Fruit fly (Drosophila melanogaster) whole organism, pupa: Measurements from ENCODE around the gene CG12448.

Experiments
- CG10348 ChIP-seq: fragments of 200-800 bp; sonication (Bioruptor generic); IDR thresholded peaks from 2 replicates; pipeline ENCODE4 v1.3.6; 2022; ENCODE audit warnings: missing biosample characterization, missing genetic modification characterization
- CG13204 ChIP-seq: fragments of 200-800 bp; sonication (Bioruptor generic); optimal IDR thresholded peaks from 2 replicates; lab custom pipeline; 2018; ENCODE audit warnings: missing biosample characterization, mild to moderate bottlenecking, missing genetic modification characterization, moderate library complexity
- CG14655 ChIP-seq: fragments of 200-800 bp; sonication (Bioruptor generic); optimal IDR thresholded peaks from 3 replicates; lab custom pipeline; 2017; ENCODE audit warnings: mild to moderate bottlenecking, missing biosample characterization, missing genetic modification reagents, missing genetic modification characterization
- CG15710 ChIP-seq: fragments of 200-800 bp; sonication (Bioruptor generic); optimal IDR thresholded peaks from 2 replicates; lab custom pipeline; 2018; ENCODE audit warnings: missing biosample characterization, mild to moderate bottlenecking, missing genetic modification characterization, moderate library complexity
- CG34367 ChIP-seq: fragments of 200-800 bp; sonication (Bioruptor generic); optimal IDR thresholded peaks from 2 replicates; lab custom pipeline; 2018; ENCODE audit warnings: missing biosample characterization, mild to moderate bottlenecking, missing genetic modification characterization
- CG8159 ChIP-seq: fragments of 200-800 bp; sonication (Bioruptor generic); optimal IDR thresholded peaks from 3 replicates; lab custom pipeline; 2018; ENCODE audit warnings: missing biosample characterization, mild to moderate bottlenecking, missing genetic modification characterization, moderate library complexity
- CG9948 ChIP-seq: fragments of 200-800 bp; sonication (Bioruptor generic); optimal IDR thresholded peaks from 2 replicates; lab custom pipeline; 2018; ENCODE audit warnings: missing biosample characterization, mild to moderate bottlenecking, missing genetic modification characterization, moderate library complexity
- EcR ChIP-seq: fragments of 200-800 bp; sonication (Bioruptor generic); optimal IDR thresholded peaks from 3 replicates; lab custom pipeline; 2019; ENCODE audit warnings: missing biosample characterization, missing genetic modification characterization, mild to moderate bottlenecking, moderate library complexity, missing genetic modification reagents
- Ets98B ChIP-seq: fragments of 200-800 bp; sonication (Bioruptor generic); IDR thresholded peaks from 2 replicates; pipeline ENCODE4 v1.3.6; 2022; ENCODE audit warnings: missing biosample characterization, missing genetic modification characterization
- Pif1A ChIP-seq: fragments of 200-800 bp; sonication (Bioruptor generic); optimal IDR thresholded peaks from 3 replicates; lab custom pipeline; 2016; ENCODE audit warnings: missing biosample characterization, missing genetic modification characterization
- Pif1B ChIP-seq: fragments of 200-800 bp; sonication (Bioruptor generic); optimal IDR thresholded peaks from 3 replicates; lab custom pipeline; 2016; ENCODE audit warnings: missing biosample characterization, missing genetic modification characterization
- fd96Ca ChIP-seq: fragments of 200-800 bp; sonication (Bioruptor generic); IDR thresholded peaks from 3 replicates; pipeline ENCODE4 v1.3.6; 2022; ENCODE audit warnings: missing biosample characterization, missing genetic modification characterization
- rn ChIP-seq: fragments of 200-800 bp; sonication (Bioruptor generic); IDR thresholded peaks from 2 replicates; pipeline ENCODE4 v1.3.6; 2022; ENCODE audit warnings: missing biosample characterization, missing genetic modification characterization

- TF ChIP-seq Pif1A (GFP tag; lab: Kevin White, UChicago) (no peak), CG13204 (no peak), EcR (no peak), fd96Ca (GFP tag; lab: Robert Waterston, UW) (no peak), CG34367 (no peak), CG8159 (no peak), CG10348 (GFP tag; lab: Robert Waterston, UW) (no peak), Pif1B (GFP tag; lab: Kevin White, UChicago) (no peak), Ets98B (no peak), CG15710 (no peak), rn (GFP tag; lab: Robert Waterston, UW) (no peak), CG9948 (tag; lab: Kevin White, UChicago) (no peak), CG14655 (no peak)
Observed at dm6 chr2L:15913674-15914037, 27.6 kb upstream of the CG12448 start.
